Worm (Caenorhabditis elegans) whole organism, L1 larva: ENCODE results near the gene ttbk-8.2.

Experiments
- ceh-90 ChIP-seq: sonication (generic microtip); optimal IDR thresholded peaks from 2 replicates; lab custom pipeline; 2016; ENCODE audit warnings: missing genetic modification characterization, missing compliant biosample characterization
- lin-39 ChIP-seq: fragments of 150-350 bp; optimal IDR thresholded peaks from 2 replicates; lab custom pipeline; 2014; ENCODE audit warnings: missing biosample characterization, missing genetic modification reagents, missing genetic modification characterization
- mdl-1 ChIP-seq, 2 experiments: fragments of 150-350 bp; optimal IDR thresholded peaks; 2 replicates each; lab custom pipeline; 2014 to 2017; ENCODE audit warnings: missing biosample characterization in 2 of 2, missing genetic modification characterization in 2 of 2, inconsistent platforms in 1 of 2

DNA sequence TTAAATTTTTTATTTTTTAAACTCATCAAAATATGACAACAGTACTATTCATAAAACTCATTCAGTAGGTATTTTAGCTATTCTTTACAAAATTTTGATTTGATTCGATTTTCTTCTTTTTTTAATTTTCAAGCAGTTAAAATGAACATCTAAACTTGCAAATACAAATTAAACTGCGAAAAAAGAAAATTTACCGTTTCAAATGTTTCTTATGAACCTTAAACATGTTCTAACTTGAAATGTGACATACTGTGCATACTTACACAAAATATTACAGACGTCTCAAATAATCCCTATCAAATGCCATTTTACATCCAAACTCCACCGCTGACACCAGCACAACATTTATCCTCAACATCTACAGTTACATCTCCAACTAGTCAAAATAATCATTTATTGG, 47.3 kb upstream of the ttbk-8.2 start, which contains the start of gene fkh-7:
- TF ChIP-seq mdl-1 (tag; optimal IDR thresholded peaks at IDR 0.05; lab: Kevin White, UChicago) (no peak), lin-39 (tag; lab: Kevin White, UChicago) (no peak), ceh-90 (no peak)
